Fruit fly (Drosophila melanogaster) whole organism, embryonic: ENCODE data around the gene CG14182.

Experiments used
- BEAF-32 ChIP-seq: fragments of 200-800 bp; sonication (Bioruptor generic); optimal IDR thresholded peaks from 3 replicates; lab custom pipeline; 2017; ENCODE audit warnings: missing biosample characterization, missing genetic modification characterization, mild to moderate bottlenecking, moderate library complexity, missing genetic modification reagents
- CG12659 ChIP-seq: fragments of 200-800 bp; sonication (Bioruptor generic); optimal IDR thresholded peaks from 3 replicates; lab custom pipeline; 2017; ENCODE audit warnings: mild to moderate bottlenecking, missing biosample characterization, missing genetic modification reagents, missing genetic modification characterization
- CG15269 ChIP-seq: fragments of 200-800 bp; sonication (Bioruptor generic); optimal IDR thresholded peaks from 2 replicates; lab custom pipeline; 2018; ENCODE audit warnings: missing biosample characterization, mild to moderate bottlenecking, missing genetic modification characterization, moderate library complexity
- CG1529 ChIP-seq: fragments of 200-800 bp; sonication (Bioruptor generic); optimal IDR thresholded peaks from 3 replicates; lab custom pipeline; 2018; ENCODE audit warnings: missing biosample characterization, missing genetic modification characterization
- CG15479 ChIP-seq: fragments of 200-800 bp; sonication (Bioruptor generic); optimal IDR thresholded peaks from 3 replicates; lab custom pipeline; 2019; ENCODE audit warnings: missing biosample characterization, mild to moderate bottlenecking, missing genetic modification characterization, moderate library complexity
- CG17328 ChIP-seq: fragments of 200-800 bp; sonication (Bioruptor generic); IDR thresholded peaks from 2 replicates; pipeline ENCODE4 v1.3.6; 2022; ENCODE audit warnings: missing biosample characterization, missing genetic modification characterization
- CG2116 ChIP-seq: fragments of 200-800 bp; sonication (Bioruptor generic); optimal IDR thresholded peaks from 3 replicates; lab custom pipeline; 2018; ENCODE audit warnings: missing biosample characterization, mild to moderate bottlenecking, missing genetic modification characterization
- CG2712 ChIP-seq: fragments of 200-800 bp; optimal IDR thresholded peaks from 3 replicates; lab custom pipeline; 2019; ENCODE audit warnings: missing biosample characterization, mild to moderate bottlenecking, missing genetic modification characterization, moderate library complexity
- CG2889 ChIP-seq: fragments of 200-800 bp; sonication (Bioruptor generic); IDR thresholded peaks from 3 replicates; pipeline ENCODE4 v1.3.6; 2022; ENCODE audit warnings: missing biosample characterization, missing genetic modification characterization
- CG34224 ChIP-seq: fragments of 200-800 bp; sonication (Bioruptor generic); IDR thresholded peaks from 3 replicates; pipeline ENCODE4 v1.3.6; 2022; ENCODE audit warnings: missing biosample characterization, missing genetic modification characterization; ENCODE audit not compliant: partially characterized antibody
- CG4424 ChIP-seq: fragments of 200-800 bp; sonication (Bioruptor generic); optimal IDR thresholded peaks from 3 replicates; lab custom pipeline; 2016; ENCODE audit warnings: missing biosample characterization, missing genetic modification characterization
- CG5180 ChIP-seq: fragments of 200-800 bp; sonication (Bioruptor generic); optimal IDR thresholded peaks from 3 replicates; lab custom pipeline; 2017; ENCODE audit warnings: missing biosample characterization, missing genetic modification characterization, mild to moderate bottlenecking, moderate library complexity, missing genetic modification reagents
- CG8290 ChIP-seq, 3 experiments: fragments of 200-800 bp; sonication (Bioruptor generic); optimal IDR thresholded peaks; 2 replicates each; lab custom pipeline; 2016 to 2019; ENCODE audit warnings: missing biosample characterization in 3 of 3, missing genetic modification characterization in 3 of 3, mild to moderate bottlenecking in 2 of 3, moderate library complexity in 1 of 3
- CkIIα-i1 ChIP-seq: fragments of 200-800 bp; sonication (Bioruptor generic); IDR thresholded peaks from 2 replicates; pipeline ENCODE4 v1.3.6; 2022; ENCODE audit warnings: missing biosample characterization, missing genetic modification characterization
- D ChIP-seq, 2 experiments: fragments of 200-800 bp in 1 of 2; fragments of >200 bp in 1 of 2; sonication (Bioruptor generic) in 1 of 2; optimal IDR thresholded peaks; 2 replicates in 1 of 2; 3 replicates in 1 of 2; lab custom pipeline; 2017; ENCODE audit warnings: mild to moderate bottlenecking in 1 of 2, missing biosample characterization in 1 of 2, missing genetic modification characterization in 1 of 2, missing genetic modification reagents in 1 of 2
- Deaf1 ChIP-seq: fragments of 200-800 bp; optimal IDR thresholded peaks from 3 replicates; lab custom pipeline; 2019; ENCODE audit warnings: missing biosample characterization, mild to moderate bottlenecking, missing genetic modification characterization, moderate library complexity
- Dek ChIP-seq: fragments of 200-800 bp; sonication (Bioruptor generic); optimal IDR thresholded peaks from 3 replicates; lab custom pipeline; 2019; ENCODE audit warnings: missing biosample characterization, mild to moderate bottlenecking, missing genetic modification characterization, moderate library complexity
- Dll ChIP-seq: fragments of 200-800 bp; sonication (Bioruptor generic); IDR thresholded peaks from 4 replicates; pipeline ENCODE4 v1.3.6; 2022; ENCODE audit warnings: missing biosample characterization, missing genetic modification characterization; ENCODE audit not compliant: partially characterized antibody
- Dp ChIP-seq: fragments of 200-800 bp; sonication (Bioruptor generic); optimal IDR thresholded peaks from 2 replicates; lab custom pipeline; 2018; ENCODE audit warnings: missing biosample characterization, mild to moderate bottlenecking, missing genetic modification characterization, moderate library complexity
- Dref ChIP-seq: fragments of 200-800 bp; sonication (Bioruptor generic); IDR thresholded peaks from 2 replicates; pipeline ENCODE4 v1.3.6; 2022; ENCODE audit warnings: missing biosample characterization, missing genetic modification characterization
- Fer3 ChIP-seq: fragments of 200-800 bp; sonication (Bioruptor generic); optimal IDR thresholded peaks from 2 replicates; lab custom pipeline; 2018; ENCODE audit warnings: missing biosample characterization, mild to moderate bottlenecking, missing genetic modification characterization, moderate library complexity
- Gsc ChIP-seq: fragments of 200-800 bp; sonication (Bioruptor generic); IDR thresholded peaks from 2 replicates; pipeline ENCODE4 v1.3.6; 2022; ENCODE audit warnings: missing biosample characterization, missing genetic modification characterization
- HmgD ChIP-seq: fragments of 200-800 bp; sonication (Bioruptor generic); optimal IDR thresholded peaks from 3 replicates; lab custom pipeline; 2016; ENCODE audit warnings: missing biosample characterization, missing genetic modification characterization
- Hr39 ChIP-seq: fragments of >200 bp; optimal IDR thresholded peaks from 2 replicates; lab custom pipeline; 2017
- MBD-R2 ChIP-seq: fragments of 200-800 bp; sonication (Bioruptor generic); IDR thresholded peaks from 2 replicates; pipeline ENCODE4 v1.3.6; 2022; ENCODE audit warnings: missing biosample characterization, missing genetic modification characterization
- MTF-1 ChIP-seq: fragments of 200-800 bp; sonication (Bioruptor generic); optimal IDR thresholded peaks from 2 replicates; lab custom pipeline; 2018; ENCODE audit warnings: missing biosample characterization, mild to moderate bottlenecking, missing genetic modification characterization, borderline replicate concordance
- Meics ChIP-seq: fragments of 200-800 bp; sonication (Bioruptor generic); optimal IDR thresholded peaks from 2 replicates; lab custom pipeline; 2017; ENCODE audit warnings: missing biosample characterization, mild to moderate bottlenecking, missing genetic modification characterization
- NFAT ChIP-seq: fragments of 200-800 bp; sonication (Bioruptor generic); IDR thresholded peaks from 2 replicates; pipeline ENCODE4 v1.3.6; 2022; ENCODE audit warnings: missing biosample characterization, missing genetic modification characterization
- Neu2 ChIP-seq: fragments of 200-800 bp; sonication (Bioruptor generic); optimal IDR thresholded peaks from 3 replicates; lab custom pipeline; 2016; ENCODE audit warnings: missing biosample characterization, missing genetic modification characterization, borderline replicate concordance
- Pdp1 ChIP-seq, 2 experiments: fragments of 200-800 bp; sonication (Bioruptor generic); optimal IDR thresholded peaks; 3 replicates each; lab custom pipeline; 2016; ENCODE audit warnings: missing biosample characterization in 2 of 2, missing genetic modification characterization in 2 of 2, mild to moderate bottlenecking in 1 of 2, moderate library complexity in 1 of 2
- cg ChIP-seq: fragments of 200-800 bp; sonication (Bioruptor generic); optimal IDR thresholded peaks from 3 replicates; lab custom pipeline; 2019; ENCODE audit warnings: missing biosample characterization, mild to moderate bottlenecking, missing genetic modification characterization, moderate library complexity
- ci ChIP-seq: fragments of 200-800 bp; sonication (Bioruptor generic); IDR thresholded peaks from 3 replicates; pipeline ENCODE4 v1.3.6; 2022; ENCODE audit warnings: missing biosample characterization, missing genetic modification characterization
- eve ChIP-seq, 2 experiments: fragments of >200 bp; optimal IDR thresholded peaks; 2 replicates each; lab custom pipeline; 2017; ENCODE audit warnings: missing biosample characterization in 2 of 2, missing genetic modification characterization in 2 of 2
- fd64A ChIP-seq: fragments of 200-800 bp; sonication (Bioruptor generic); optimal IDR thresholded peaks from 3 replicates; lab custom pipeline; 2018; ENCODE audit warnings: missing biosample characterization, mild to moderate bottlenecking, missing genetic modification characterization
- her ChIP-seq: fragments of 200-800 bp; sonication (Bioruptor generic); optimal IDR thresholded peaks from 2 replicates; lab custom pipeline; 2016; ENCODE audit warnings: missing biosample characterization, missing genetic modification characterization
- ind ChIP-seq: fragments of 200-800 bp; sonication (Bioruptor generic); optimal IDR thresholded peaks from 3 replicates; lab custom pipeline; 2016; ENCODE audit warnings: missing biosample characterization, missing genetic modification characterization
- inv ChIP-seq: fragments of 200-800 bp; sonication (Bioruptor generic); IDR thresholded peaks from 2 replicates; pipeline ENCODE4 v1.3.6; 2022; ENCODE audit warnings: missing biosample characterization, missing genetic modification characterization; ENCODE audit not compliant: partially characterized antibody
- jumu ChIP-seq: fragments of 200-800 bp; sonication (Bioruptor generic); optimal IDR thresholded peaks from 3 replicates; lab custom pipeline; 2016; ENCODE audit warnings: missing biosample characterization, missing genetic modification characterization
- mam ChIP-seq: fragments of 200-800 bp; sonication (Bioruptor generic); optimal IDR thresholded peaks from 3 replicates; lab custom pipeline; 2016; ENCODE audit warnings: missing biosample characterization, missing genetic modification characterization
- mld ChIP-seq: fragments of 200-800 bp; sonication (Bioruptor generic); IDR thresholded peaks from 3 replicates; pipeline ENCODE4 v1.3.6; 2022; ENCODE audit warnings: missing biosample characterization, missing genetic modification characterization; ENCODE audit not compliant: partially characterized antibody
- slbo ChIP-seq: fragments of 200-800 bp; sonication (Bioruptor generic); IDR thresholded peaks from 2 replicates; pipeline ENCODE4 v1.3.6; 2022; ENCODE audit warnings: missing biosample characterization, missing genetic modification characterization
- sna ChIP-seq: fragments of 200-800 bp; sonication (Bioruptor generic); IDR thresholded peaks from 2 replicates; pipeline ENCODE4 v1.3.6; 2022; ENCODE audit warnings: missing biosample characterization, missing genetic modification characterization; ENCODE audit not compliant: partially characterized antibody
- sqz ChIP-seq: fragments of 200-800 bp; sonication (Bioruptor generic); optimal IDR thresholded peaks from 3 replicates; lab custom pipeline; 2018; ENCODE audit warnings: missing biosample characterization, mild to moderate bottlenecking, missing genetic modification characterization
- trem ChIP-seq: fragments of 200-800 bp; optimal IDR thresholded peaks from 3 replicates; lab custom pipeline; 2019; ENCODE audit warnings: missing biosample characterization, mild to moderate bottlenecking, missing genetic modification characterization, moderate library complexity
- unc-4 ChIP-seq: fragments of 200-800 bp; sonication (Bioruptor generic); IDR thresholded peaks from 2 replicates; pipeline ENCODE4 v1.3.6; 2022; ENCODE audit warnings: missing biosample characterization, missing genetic modification characterization; ENCODE audit not compliant: partially characterized antibody
- vnd ChIP-seq: fragments of 200-800 bp; sonication (Bioruptor generic); IDR thresholded peaks from 3 replicates; pipeline ENCODE4 v1.3.6; 2022; ENCODE audit warnings: missing biosample characterization, missing genetic modification characterization; ENCODE audit not compliant: partially characterized antibody

Gene CG14182

dm6 chr3L:20006269-20007265 lies 27.0 kb upstream of the CG14182 start (continued):
- TF ChIP-seq CG34224 (GFP tag; lab: Robert Waterston, UW), result peak; percentile 96
- peak; percentile 89 for TF ChIP-seq Dp (GFP tag; lab: Kevin White, UChicago)
- no peak for TF ChIP-seq Dek (tag; lab: Kevin White, UChicago)
- TF ChIP-seq Dll (GFP tag; lab: Robert Waterston, UW), result peak; percentile 86
- TF ChIP-seq CG2116 (GFP tag; lab: Kevin White, UChicago), result peak; percentile 86
- no peak for TF ChIP-seq Hr39 (lab: Kevin White, UChicago)
- TF ChIP-seq her (GFP tag; lab: Kevin White, UChicago), result no peak
- TF ChIP-seq trem (tag; lab: Kevin White, UChicago), result peak; percentile 59
- TF ChIP-seq Deaf1 (tag; lab: Kevin White, UChicago), result no peak
- TF ChIP-seq CG5180 (GFP tag; lab: Kevin White, UChicago), result peak; percentile 29
- peak; percentile 99 for TF ChIP-seq mld (GFP tag; lab: Robert Waterston, UW)
- TF ChIP-seq ci, result peak; percentile 51; the same call in 1 of the 3 replicates
- peak; percentile 96 for TF ChIP-seq vnd (GFP tag; lab: Robert Waterston, UW)
- TF ChIP-seq CG1529 (GFP tag; lab: Kevin White, UChicago), result peak; percentile 17
- TF ChIP-seq cg (GFP tag; lab: Kevin White, UChicago), result peak; percentile 85
- no peak for TF ChIP-seq CG2712 (tag; lab: Kevin White, UChicago)
- no peak for TF ChIP-seq ind (GFP tag; lab: Kevin White, UChicago)
- TF ChIP-seq slbo (GFP tag; lab: Robert Waterston, UW), result no peak
- no peak for TF ChIP-seq CG2889 (GFP tag; lab: Robert Waterston, UW)
- peak; percentile 84 for TF ChIP-seq CG15479
- peak; percentile 55 for TF ChIP-seq D (optimal IDR thresholded peaks at IDR 0.05; lab: Kevin White, UChicago)
- TF ChIP-seq D (GFP tag; optimal IDR thresholded peaks at IDR 0.05; lab: Kevin White, UChicago), result no peak
- peak; percentile 68 for TF ChIP-seq BEAF-32 (GFP tag; lab: Kevin White, UChicago)
- no peak for TF ChIP-seq CG8290 (GFP tag; optimal IDR thresholded peaks at IDR 0.05; lab: Kevin White, UChicago)
- TF ChIP-seq CG8290 (tag; optimal IDR thresholded peaks at IDR 0.05; lab: Kevin White, UChicago), result peak; percentile 48 to 71
- no peak for TF ChIP-seq jumu (GFP tag; lab: Kevin White, UChicago)
- no peak for TF ChIP-seq CkIIα-i1 (GFP tag; lab: Robert Waterston, UW)
- TF ChIP-seq inv (GFP tag; lab: Robert Waterston, UW), result peak; percentile 81
- no peak; the same call in 1 of the 2 replicates for TF ChIP-seq NFAT
- no peak for TF ChIP-seq MBD-R2 (GFP tag; lab: Robert Waterston, UW)
- TF ChIP-seq Fer3 (tag; lab: Kevin White, UChicago), result no peak
- no peak for TF ChIP-seq HmgD
- no peak for TF ChIP-seq CG17328 (GFP tag; lab: Robert Waterston, UW)
- TF ChIP-seq Meics, result no peak
- no peak for TF ChIP-seq sqz (GFP tag; lab: Kevin White, UChicago)
- TF ChIP-seq MTF-1 (GFP tag; lab: Kevin White, UChicago), result no peak
- no peak for TF ChIP-seq CG15269 (tag; lab: Kevin White, UChicago)
- peak; percentile 96 for TF ChIP-seq Dref (GFP tag; lab: Robert Waterston, UW)
- TF ChIP-seq sna (GFP tag; lab: Robert Waterston, UW), result peak; percentile 92
- no peak for TF ChIP-seq Gsc (GFP tag; lab: Robert Waterston, UW)
- TF ChIP-seq eve (GFP tag; optimal IDR thresholded peaks at IDR 0.05; lab: Kevin White, UChicago), result peak in 1 of 2 experiments; percentile 82
- peak; percentile 78 for TF ChIP-seq unc-4 (GFP tag; lab: Robert Waterston, UW)
- peak; percentile 33 for TF ChIP-seq Neu2 (GFP tag; lab: Kevin White, UChicago)
- peak in 1 of 2 experiments; percentile 42 for TF ChIP-seq Pdp1 (GFP tag; optimal IDR thresholded peaks at IDR 0.05; lab: Kevin White, UChicago)
- TF ChIP-seq mam (GFP tag; lab: Kevin White, UChicago), result no peak
- peak; percentile 41 for TF ChIP-seq CG12659 (GFP tag; lab: Kevin White, UChicago)
- TF ChIP-seq fd64A (GFP tag; lab: Kevin White, UChicago), result peak; percentile 52
- peak; percentile 5 for TF ChIP-seq CG4424
